Fruit fly (Drosophila melanogaster) whole organism, embryonic: Measurements from ENCODE around the gene CG4291.

Source experiments
- Ada2b ChIP-seq: fragments of 200-800 bp; sonication (Bioruptor generic); IDR thresholded peaks from 2 replicates; pipeline ENCODE4 v1.3.6; 2022; ENCODE audit warnings: missing biosample characterization, missing genetic modification characterization
- CG10565 ChIP-seq: fragments of 200-800 bp; sonication (Bioruptor generic); optimal IDR thresholded peaks from 3 replicates; lab custom pipeline; 2016; ENCODE audit warnings: missing biosample characterization, mild to moderate bottlenecking, missing genetic modification characterization
- CG11560 ChIP-seq: fragments of 200-800 bp; sonication (Bioruptor generic); IDR thresholded peaks from 3 replicates; pipeline ENCODE4 v1.3.6; 2022; ENCODE audit warnings: missing biosample characterization, missing genetic modification characterization
- CG12236 ChIP-seq: fragments of 200-800 bp; sonication (Bioruptor generic); optimal IDR thresholded peaks from 2 replicates; lab custom pipeline; 2016; ENCODE audit warnings: missing biosample characterization, missing genetic modification characterization
- CG14710 ChIP-seq: fragments of 200-800 bp; sonication (Bioruptor generic); optimal IDR thresholded peaks from 3 replicates; lab custom pipeline; 2019; ENCODE audit warnings: missing biosample characterization, mild to moderate bottlenecking, missing genetic modification characterization, moderate library complexity
- CG17359 ChIP-seq: fragments of 200-800 bp; sonication (Bioruptor generic); optimal IDR thresholded peaks from 3 replicates; lab custom pipeline; 2018; ENCODE audit warnings: missing biosample characterization, mild to moderate bottlenecking, missing genetic modification characterization, moderate library complexity
- CG17385 ChIP-seq: fragments of 200-800 bp; sonication (Bioruptor generic); optimal IDR thresholded peaks from 3 replicates; lab custom pipeline; 2018; ENCODE audit warnings: missing biosample characterization, mild to moderate bottlenecking, missing genetic modification characterization
- CG18262 ChIP-seq: fragments of 200-800 bp; optimal IDR thresholded peaks from 3 replicates; lab custom pipeline; 2019; ENCODE audit warnings: missing biosample characterization, mild to moderate bottlenecking, missing genetic modification characterization, moderate library complexity
- CG1832 ChIP-seq: fragments of 200-800 bp; sonication (Bioruptor generic); optimal IDR thresholded peaks from 2 replicates; lab custom pipeline; 2017; ENCODE audit warnings: missing biosample characterization, mild to moderate bottlenecking, missing genetic modification characterization, inconsistent platforms
- CG2678 ChIP-seq: fragments of 200-800 bp; sonication (Bioruptor generic); optimal IDR thresholded peaks from 3 replicates; lab custom pipeline; 2019; ENCODE audit warnings: missing biosample characterization, mild to moderate bottlenecking, missing genetic modification characterization, moderate library complexity
- CG3407 ChIP-seq: fragments of 200-800 bp; sonication (Bioruptor generic); optimal IDR thresholded peaks from 2 replicates; lab custom pipeline; 2018; ENCODE audit warnings: missing biosample characterization, mild to moderate bottlenecking, missing genetic modification characterization
- CG6683 ChIP-seq: fragments of 200-800 bp; sonication (Bioruptor generic); optimal IDR thresholded peaks from 2 replicates; lab custom pipeline; 2017; ENCODE audit warnings: missing biosample characterization, mild to moderate bottlenecking, missing genetic modification characterization, missing genetic modification reagents
- CG6854 ChIP-seq: fragments of 200-800 bp; sonication (Bioruptor generic); optimal IDR thresholded peaks from 3 replicates; lab custom pipeline; 2017; ENCODE audit warnings: missing biosample characterization, mild to moderate bottlenecking, missing genetic modification characterization
- CG7556 ChIP-seq: fragments of 200-800 bp; sonication (Bioruptor generic); optimal IDR thresholded peaks from 2 replicates; lab custom pipeline; 2017; ENCODE audit warnings: missing biosample characterization, mild to moderate bottlenecking, missing genetic modification characterization
- CG8290 ChIP-seq, 3 experiments: fragments of 200-800 bp; sonication (Bioruptor generic); optimal IDR thresholded peaks; 2 replicates each; lab custom pipeline; 2016 to 2019; ENCODE audit warnings: missing biosample characterization in 3 of 3, missing genetic modification characterization in 3 of 3, mild to moderate bottlenecking in 2 of 3, moderate library complexity in 1 of 3
- CG9437 ChIP-seq: fragments of 200-800 bp; sonication (Bioruptor generic); optimal IDR thresholded peaks from 2 replicates; lab custom pipeline; 2018; ENCODE audit warnings: missing biosample characterization, mild to moderate bottlenecking, missing genetic modification characterization
- CG9609 ChIP-seq: fragments of 200-800 bp; sonication (Bioruptor generic); optimal IDR thresholded peaks from 3 replicates; lab custom pipeline; 2016; ENCODE audit warnings: missing biosample characterization, missing genetic modification characterization
- Deaf1 ChIP-seq: fragments of 200-800 bp; optimal IDR thresholded peaks from 3 replicates; lab custom pipeline; 2019; ENCODE audit warnings: missing biosample characterization, mild to moderate bottlenecking, missing genetic modification characterization, moderate library complexity
- Dfd ChIP-seq, 2 experiments: fragments of >200 bp; optimal IDR thresholded peaks; 2 replicates each; lab custom pipeline; 2017; ENCODE audit warnings: missing biosample characterization in 2 of 2, missing genetic modification characterization in 2 of 2
- Fer1 ChIP-seq: fragments of 200-800 bp; sonication (Bioruptor generic); optimal IDR thresholded peaks from 2 replicates; lab custom pipeline; 2017; ENCODE audit warnings: missing biosample characterization, mild to moderate bottlenecking, missing genetic modification characterization
- Hsf ChIP-seq: fragments of 200-800 bp; sonication (Bioruptor generic); optimal IDR thresholded peaks from 3 replicates; lab custom pipeline; 2016; ENCODE audit warnings: missing biosample characterization, missing genetic modification characterization
- Optix ChIP-seq: fragments of 200-800 bp; sonication (Bioruptor generic); IDR thresholded peaks from 3 replicates; pipeline ENCODE4 v1.3.6; 2022; ENCODE audit warnings: missing biosample characterization, missing genetic modification characterization
- Rfx ChIP-seq: fragments of 200-800 bp; sonication (Bioruptor generic); IDR thresholded peaks from 2 replicates; pipeline ENCODE4 v1.3.6; 2022; ENCODE audit warnings: missing biosample characterization, missing genetic modification characterization
- ab ChIP-seq: fragments of 200-800 bp; sonication (Bioruptor generic); optimal IDR thresholded peaks from 2 replicates; lab custom pipeline; 2016; ENCODE audit warnings: missing biosample characterization, missing genetic modification characterization
- ase ChIP-seq: fragments of 200-800 bp; sonication (Bioruptor generic); IDR thresholded peaks from 3 replicates; pipeline ENCODE4 v1.3.6; 2022; ENCODE audit warnings: missing biosample characterization, missing genetic modification characterization
- chn ChIP-seq: fragments of 200-800 bp; sonication (Bioruptor generic); optimal IDR thresholded peaks from 2 replicates; lab custom pipeline; 2016; ENCODE audit warnings: missing biosample characterization, missing genetic modification characterization
- dmrt11E ChIP-seq: fragments of 200-800 bp; sonication (Bioruptor generic); optimal IDR thresholded peaks from 3 replicates; lab custom pipeline; 2018; ENCODE audit warnings: missing biosample characterization, mild to moderate bottlenecking, missing genetic modification characterization, moderate library complexity
- dmrt99B ChIP-seq: fragments of 200-800 bp; sonication (Bioruptor generic); optimal IDR thresholded peaks from 2 replicates; lab custom pipeline; 2018; ENCODE audit warnings: missing biosample characterization, mild to moderate bottlenecking, missing genetic modification characterization, moderate library complexity
- dpn ChIP-seq, 2 experiments: fragments of 200-800 bp; sonication (Bioruptor generic); optimal IDR thresholded peaks; 3 replicates each; lab custom pipeline; 2016; ENCODE audit warnings: missing biosample characterization in 2 of 2, missing genetic modification characterization in 2 of 2
- eve ChIP-seq, 2 experiments: fragments of >200 bp; optimal IDR thresholded peaks; 2 replicates each; lab custom pipeline; 2017; ENCODE audit warnings: missing biosample characterization in 2 of 2, missing genetic modification characterization in 2 of 2
- gcm ChIP-seq: fragments of 200-800 bp; sonication (Bioruptor generic); optimal IDR thresholded peaks from 2 replicates; lab custom pipeline; 2019; ENCODE audit warnings: missing biosample characterization, mild to moderate bottlenecking, missing genetic modification characterization, moderate library complexity
- gsb-n ChIP-seq: fragments of 200-800 bp; sonication (Bioruptor generic); optimal IDR thresholded peaks from 3 replicates; lab custom pipeline; 2018; ENCODE audit warnings: missing biosample characterization, mild to moderate bottlenecking, missing genetic modification characterization
- hkb ChIP-seq, 2 experiments: fragments of 200-800 bp in 1 of 2; fragments of >200 bp in 1 of 2; sonication (Bioruptor generic) in 1 of 2; IDR thresholded peaks in 1 of 2; optimal IDR thresholded peaks in 1 of 2; 2 replicates each; pipeline versions ENCODE4 v1.3.6 to Lab custom; 2017 to 2022; ENCODE audit warnings: missing biosample characterization in 1 of 2, missing genetic modification characterization in 1 of 2
- ind ChIP-seq: fragments of 200-800 bp; sonication (Bioruptor generic); optimal IDR thresholded peaks from 3 replicates; lab custom pipeline; 2016; ENCODE audit warnings: missing biosample characterization, missing genetic modification characterization
- ken ChIP-seq: fragments of 200-800 bp; sonication (Bioruptor generic); IDR thresholded peaks from 3 replicates; pipeline ENCODE4 v1.3.6; 2022; ENCODE audit warnings: missing biosample characterization, missing genetic modification characterization
- lilli ChIP-seq: fragments of 200-800 bp; sonication (Bioruptor generic); optimal IDR thresholded peaks from 3 replicates; lab custom pipeline; 2016; ENCODE audit warnings: missing biosample characterization, missing genetic modification characterization
- lmd ChIP-seq: fragments of 200-800 bp; sonication (Bioruptor generic); IDR thresholded peaks from 2 replicates; pipeline ENCODE4 v1.3.6; 2022; ENCODE audit warnings: missing biosample characterization, missing genetic modification characterization
- mam ChIP-seq: fragments of 200-800 bp; sonication (Bioruptor generic); optimal IDR thresholded peaks from 3 replicates; lab custom pipeline; 2016; ENCODE audit warnings: missing biosample characterization, missing genetic modification characterization
- mirr ChIP-seq: fragments of 200-800 bp; sonication (Bioruptor generic); optimal IDR thresholded peaks from 3 replicates; lab custom pipeline; 2018; ENCODE audit warnings: missing biosample characterization, mild to moderate bottlenecking, missing genetic modification characterization
- mld ChIP-seq: fragments of 200-800 bp; sonication (Bioruptor generic); IDR thresholded peaks from 3 replicates; pipeline ENCODE4 v1.3.6; 2022; ENCODE audit warnings: missing biosample characterization, missing genetic modification characterization; ENCODE audit not compliant: partially characterized antibody
- sc ChIP-seq, 3 experiments: fragments of >200 bp in 2 of 3; fragments of 200-800 bp in 1 of 3; sonication (Bioruptor generic) in 1 of 3; optimal IDR thresholded peaks; 2 replicates in 2 of 3; 3 replicates in 1 of 3; lab custom pipeline; 2017; ENCODE audit warnings: mild to moderate bottlenecking in 1 of 3, missing biosample characterization in 1 of 3, missing genetic modification characterization in 1 of 3, missing genetic modification reagents in 1 of 3
- scrt ChIP-seq: fragments of 200-800 bp; sonication (Bioruptor generic); optimal IDR thresholded peaks from 2 replicates; lab custom pipeline; 2018; ENCODE audit warnings: missing biosample characterization, mild to moderate bottlenecking, missing genetic modification characterization, moderate library complexity
- sqz ChIP-seq: fragments of 200-800 bp; sonication (Bioruptor generic); optimal IDR thresholded peaks from 3 replicates; lab custom pipeline; 2018; ENCODE audit warnings: missing biosample characterization, mild to moderate bottlenecking, missing genetic modification characterization
- sug ChIP-seq: fragments of 200-800 bp; optimal IDR thresholded peaks from 2 replicates; lab custom pipeline; 2019; ENCODE audit warnings: missing biosample characterization, mild to moderate bottlenecking, missing genetic modification characterization, moderate library complexity
- tna ChIP-seq: fragments of 200-800 bp; sonication (Bioruptor generic); IDR thresholded peaks from 2 replicates; pipeline ENCODE4 v1.3.6; 2022; ENCODE audit warnings: missing biosample characterization, missing genetic modification characterization; ENCODE audit not compliant: partially characterized antibody
- ttk ChIP-seq: fragments of 200-800 bp; sonication (Bioruptor generic); IDR thresholded peaks from 2 replicates; pipeline ENCODE4 v2.1.2; 2022; ENCODE audit warnings: missing biosample characterization, missing genetic modification characterization
- unpg ChIP-seq: fragments of 200-800 bp; sonication (Bioruptor generic); optimal IDR thresholded peaks from 3 replicates; lab custom pipeline; 2018; ENCODE audit warnings: missing biosample characterization, mild to moderate bottlenecking, missing genetic modification characterization, moderate library complexity

The CG4291 gene

DNA sequence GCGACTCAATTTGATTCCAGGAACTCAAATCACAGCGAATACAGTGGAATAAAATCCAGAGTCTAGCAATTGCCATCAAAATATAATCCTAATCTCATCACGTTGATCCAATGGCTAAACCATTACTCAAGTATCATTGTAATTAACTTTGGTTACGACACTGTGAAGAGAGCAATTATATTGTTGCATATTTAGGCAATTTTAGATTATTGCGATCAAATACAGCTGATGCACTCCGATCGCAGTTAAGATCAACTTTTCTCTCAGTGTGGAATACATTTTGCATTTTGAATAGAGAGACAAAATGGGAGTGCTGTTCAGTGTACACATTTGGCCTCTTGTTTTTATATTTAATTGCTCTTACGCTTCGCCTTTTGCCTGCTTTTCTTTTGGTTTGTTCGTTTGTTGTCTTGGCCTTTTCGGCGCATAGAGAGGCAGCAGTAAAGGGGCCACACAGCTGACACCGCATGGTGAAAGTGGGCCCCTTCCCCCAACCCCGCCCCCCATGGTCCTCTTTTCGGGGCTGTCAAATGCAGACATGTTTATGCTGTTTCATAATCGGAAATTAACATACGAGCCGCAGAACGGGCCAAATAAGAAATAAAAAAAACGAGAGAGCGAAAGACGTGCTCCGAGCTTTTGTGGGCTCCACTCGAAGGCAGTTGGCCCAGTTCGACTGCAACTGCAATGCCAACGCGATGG lies 6.2 kb downstream of the CG4291 start (continued):
- TF ChIP-seq eve (GFP tag; optimal IDR thresholded peaks at IDR 0.05; lab: Kevin White, UChicago) (no peak), dmrt99B (tag; lab: Kevin White, UChicago) (peak; percentile 88), CG9437 (GFP tag; lab: Kevin White, UChicago) (peak; percentile 52), CG7556 (GFP tag; lab: Kevin White, UChicago) (peak; percentile 62), hkb (optimal IDR thresholded peaks at IDR 0.05; lab: Kevin White, UChicago) (no peak), hkb (GFP tag; IDR thresholded peaks at IDR 0.05; lab: Robert Waterston, UW) (peak; percentile 31; the same call in 1 of the 2 replicates), Deaf1 (tag; lab: Kevin White, UChicago) (peak; percentile 27), chn (GFP tag; lab: Kevin White, UChicago) (peak; percentile 29), CG10565 (GFP tag; lab: Kevin White, UChicago) (no peak), dmrt11E (tag; lab: Kevin White, UChicago) (no peak), mirr (GFP tag; lab: Kevin White, UChicago) (no peak), Rfx (GFP tag; lab: Robert Waterston, UW) (peak; percentile 43; the same call in 1 of the 2 replicates), CG2678 (peak; percentile 71), CG11560 (no peak), CG17385 (GFP tag; lab: Kevin White, UChicago) (peak; percentile 45), scrt (GFP tag; lab: Kevin White, UChicago) (peak; percentile 39), CG1832 (GFP tag; lab: Kevin White, UChicago) (no peak), Dfd (GFP tag; optimal IDR thresholded peaks at IDR 0.05; lab: Kevin White, UChicago) (no peak), CG6854 (GFP tag; lab: Kevin White, UChicago) (no peak), tna (no peak), Fer1 (GFP tag; lab: Kevin White, UChicago) (peak; percentile 22), lilli (GFP tag; lab: Kevin White, UChicago) (peak; percentile 49), CG12236 (GFP tag; lab: Kevin White, UChicago) (peak; percentile 28), gsb-n (tag; lab: Kevin White, UChicago) (peak; percentile 50), CG9609 (peak; percentile 33), sqz (GFP tag; lab: Kevin White, UChicago) (peak; percentile 51), ase (GFP tag; lab: Robert Waterston, UW) (0 out of 3 replicates have a peak, but pooled peaks have one; percentile 7), Hsf (GFP tag; lab: Kevin White, UChicago) (peak; percentile 73), lmd (GFP tag; lab: Robert Waterston, UW) (peak; percentile 70), CG8290 (GFP tag; optimal IDR thresholded peaks at IDR 0.05; lab: Kevin White, UChicago) (peak; percentile 11), CG8290 (tag; optimal IDR thresholded peaks at IDR 0.05; lab: Kevin White, UChicago) (peak in 1 of 2 experiments; percentile 72), ind (GFP tag; lab: Kevin White, UChicago) (peak; percentile 70), Optix (GFP tag; lab: Robert Waterston, UW) (peak; percentile 54; the same call in 1 of the 3 replicates), mam (peak; percentile 54), ken (GFP tag; lab: Robert Waterston, UW) (0 out of 3 replicates have a peak, but pooled peaks have one; percentile 21), CG14710 (tag; lab: Kevin White, UChicago) (peak; percentile 44), mld (no peak), dpn (GFP tag; optimal IDR thresholded peaks at IDR 0.05; lab: Kevin White, UChicago) (peak; percentile 61 to 65), ttk (GFP tag; lab: Robert Waterston, UW) (peak; percentile 39), CG18262 (tag; lab: Kevin White, UChicago) (peak; percentile 76), unpg (GFP tag; lab: Kevin White, UChicago) (peak; percentile 71), CG17359 (tag; lab: Kevin White, UChicago) (peak; percentile 75), gcm (GFP tag; lab: Kevin White, UChicago) (no peak), sc (optimal IDR thresholded peaks at IDR 0.05; lab: Kevin White, UChicago) (no peak), sc (GFP tag; optimal IDR thresholded peaks at IDR 0.05; lab: Kevin White, UChicago) (peak; percentile 36), ab (GFP tag; lab: Kevin White, UChicago) (peak; percentile 63), CG6683 (GFP tag; lab: Kevin White, UChicago) (no peak), sug (tag; lab: Kevin White, UChicago) (no peak), CG3407 (GFP tag; lab: Kevin White, UChicago) (peak; percentile 36), Ada2b (GFP tag; lab: Robert Waterston, UW) (0 out of 2 replicates have a peak, but pooled peaks have one; percentile 28)
